Worm (Caenorhabditis elegans): ENCODE measurements around the gene fipp-1.

The fipp-1 gene

ce11 chrV:4371309-4371933, at the start of gene fipp-1, which contains the start of gene gmpr-1 (continued):
- TF ChIP-seq dve-1 (tag; optimal IDR thresholded peaks at IDR 0.05; ENCODE audit: insufficient read depth) (peak; percentile 51), sdz-12 (GFP tag; optimal IDR thresholded peaks at IDR 0.05) (no peak), hif-1 (tag; optimal IDR thresholded peaks at IDR 0.05) (peak in 1 of 2 experiments; percentile 21), aha-1 (tag) (no peak), egl-43 (GFP tag; IDR thresholded peaks at IDR 0.05) (no peak), lim-7 (GFP tag; IDR thresholded peaks at IDR 0.05) (no peak), hmg-1.1 (GFP tag; IDR thresholded peaks at IDR 0.05) (peak; percentile 53)

DNA sequence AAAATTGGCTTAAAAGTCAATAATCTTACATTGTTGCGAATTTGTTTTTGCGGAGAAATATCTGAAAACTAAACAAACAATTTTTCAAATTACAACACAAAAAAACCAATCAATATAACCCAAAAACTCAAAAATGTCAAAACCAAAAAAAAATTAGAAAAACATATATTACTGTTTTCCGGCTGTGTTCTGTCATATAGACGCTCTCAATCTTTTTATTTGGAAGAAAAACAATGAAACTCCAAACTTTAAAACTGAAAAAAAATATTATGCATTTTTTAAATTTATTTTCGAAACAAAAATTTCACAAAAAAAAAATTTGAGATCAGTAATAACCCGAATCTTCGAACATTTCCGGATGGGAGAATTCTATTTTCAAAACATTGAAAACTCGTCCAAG, 48.9 kb upstream of the fipp-1 start, which contains the start of gene R02D1.2:
Gene R02D1.2, minus strand, starts transcription at position 101 of the 400 bp plus-strand sequence.
- TF ChIP-seq mdl-1 (tag; optimal IDR thresholded peaks at IDR 0.05) (no peak), F10B5.3 (tag; optimal IDR thresholded peaks at IDR 0.05) (no peak), mxl-2 (GFP tag; conservative IDR thresholded peaks at IDR 0.05) (no peak), daf-8 (GFP tag; IDR thresholded peaks at IDR 0.05) (no peak), gei-8 (GFP tag; optimal IDR thresholded peaks at IDR 0.05) (no peak), ctbp-1 (GFP tag; IDR thresholded peaks at IDR 0.05) (no peak)

DNA sequence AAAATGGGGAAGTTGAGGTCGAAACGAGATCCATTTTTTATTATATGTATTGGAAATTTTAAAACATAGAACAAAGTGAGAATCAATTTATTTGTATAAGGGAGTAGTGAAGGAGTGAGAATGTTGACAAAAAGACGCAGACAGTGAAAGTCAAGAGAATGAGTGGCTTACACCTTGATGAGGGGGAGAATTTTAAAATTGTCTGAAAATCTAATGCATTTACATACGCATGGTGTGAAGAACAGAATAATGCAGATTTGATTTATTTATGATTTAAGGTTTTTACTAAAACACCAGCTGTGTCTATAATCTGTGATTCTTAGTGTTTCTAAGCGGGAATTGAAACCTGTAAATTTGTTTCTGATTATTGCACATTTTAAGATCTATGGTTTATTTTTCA, 46.2 kb upstream of the fipp-1 start, which contains the start of gene nhr-125:
Gene nhr-125, minus strand, starts transcription at position 101 of the 400 bp plus-strand sequence.
- no peak for TF ChIP-seq jun-1 (tag; optimal IDR thresholded peaks at IDR 0.05)
- TF ChIP-seq aha-1 (tag): peak; percentile 62
- TF ChIP-seq zfp-3 (GFP tag; conservative IDR thresholded peaks at IDR 0.05): no peak
- TF ChIP-seq rbr-2 (tag; optimal IDR thresholded peaks at IDR 0.05): no peak
- TF ChIP-seq hmg-1.1 (GFP tag; IDR thresholded peaks at IDR 0.05): no peak

ce11 chrV:4326841-4327240, 44.8 kb upstream of the fipp-1 start, which contains the start of gene D2063.1:
Gene D2063.1, plus strand, starts transcription at chrV:4327121.
- peak; percentile 89 for TF ChIP-seq nhr-11 (tag; optimal IDR thresholded peaks at IDR 0.05)
- TF ChIP-seq nhr-28 (tag; optimal IDR thresholded peaks at IDR 0.05): peak; percentile 23
- no peak for TF ChIP-seq egl-27 (tag; optimal IDR thresholded peaks at IDR 0.05)

DNA sequence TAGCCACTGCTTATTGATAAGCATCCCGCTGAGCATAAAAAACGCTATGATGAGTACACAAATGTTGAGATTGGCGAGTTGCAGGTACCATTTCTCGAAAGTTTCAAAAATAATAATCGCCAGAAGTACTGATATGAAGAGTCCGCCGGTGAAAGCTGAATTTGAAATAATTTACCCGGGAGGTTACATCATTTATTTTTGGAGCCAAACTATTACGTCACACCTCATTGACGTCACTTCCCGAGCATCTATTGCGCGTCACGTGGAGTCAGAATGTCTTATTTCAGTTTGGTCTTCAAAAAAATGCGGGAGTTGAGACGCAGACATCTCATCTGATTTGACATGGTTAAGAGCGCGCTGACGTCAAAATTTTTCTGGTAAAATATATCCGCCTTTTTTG, 40.8 kb upstream of the fipp-1 start:
- TF ChIP-seq dmd-9 (GFP tag; IDR thresholded peaks at IDR 0.05) (no peak), arid-1 (GFP tag; conservative IDR thresholded peaks at IDR 0.05) (no peak), tag-97 (GFP tag; IDR thresholded peaks at IDR 0.05) (no peak)

DNA sequence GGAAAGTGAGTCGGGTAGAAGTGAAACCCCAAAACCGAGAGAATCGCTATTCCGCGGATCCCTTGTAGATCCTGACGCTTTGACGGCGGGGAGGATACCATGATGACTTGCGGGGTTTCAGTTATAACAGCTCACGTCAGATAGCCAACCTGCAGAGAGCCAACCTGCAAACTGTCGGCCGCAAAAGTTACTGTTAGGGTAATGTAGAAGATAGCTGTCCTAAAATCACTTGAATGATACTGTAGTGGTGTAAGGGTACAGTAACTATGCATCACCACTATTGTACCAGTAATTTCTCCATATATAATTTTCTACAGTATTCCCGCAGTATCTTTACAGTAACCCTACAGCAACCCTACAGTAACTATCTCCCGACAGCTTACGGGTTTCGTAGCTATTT, 39.2 kb upstream of the fipp-1 start, which contains the start of gene oac-12:
Gene oac-12, minus strand, starts transcription at position 101 of the 400 bp plus-strand sequence.
- TF ChIP-seq nhr-77 (tag; optimal IDR thresholded peaks at IDR 0.05) (no peak), pqm-1 (tag; optimal IDR thresholded peaks at IDR 0.05) (no peak), vab-7 (GFP tag; IDR thresholded peaks at IDR 0.05) (no peak), sdz-12 (GFP tag; optimal IDR thresholded peaks at IDR 0.05) (no peak), T26A8.4 (GFP tag; IDR thresholded peaks at IDR 0.05) (no peak), unc-62 (GFP tag; optimal IDR thresholded peaks at IDR 0.05 in 1 of 2) (no peak), unc-62 (tag; optimal IDR thresholded peaks at IDR 0.05) (no peak), nhr-10 (tag; optimal IDR thresholded peaks at IDR 0.05) (no peak), R02D3.7 (tag; optimal IDR thresholded peaks at IDR 0.05) (no peak), ama-1 (optimal IDR thresholded peaks at IDR 0.05) (no peak), snpc-1.2 (GFP tag; IDR thresholded peaks at IDR 0.05) (no peak), zag-1 (tag; optimal IDR thresholded peaks at IDR 0.05) (no peak), gei-8 (GFP tag; optimal IDR thresholded peaks at IDR 0.05) (no peak), D1046.2 (GFP tag; IDR thresholded peaks at IDR 0.05) (no peak), lin-38 (GFP tag; IDR thresholded peaks at IDR 0.05) (no peak), hlh-11 (tag; optimal IDR thresholded peaks at IDR 0.05) (no peak), ces-1 (GFP tag; optimal IDR thresholded peaks at IDR 0.05) (no peak), snpc-4 (tag; optimal IDR thresholded peaks at IDR 0.05) (no peak), lin-1 (GFP tag; IDR thresholded peaks at IDR 0.05) (no peak)

All from whole organism, L4 larva.